Worm (Caenorhabditis elegans): ENCODE data around the gene plpp-1.2.

The plpp-1.2 gene

DNA sequence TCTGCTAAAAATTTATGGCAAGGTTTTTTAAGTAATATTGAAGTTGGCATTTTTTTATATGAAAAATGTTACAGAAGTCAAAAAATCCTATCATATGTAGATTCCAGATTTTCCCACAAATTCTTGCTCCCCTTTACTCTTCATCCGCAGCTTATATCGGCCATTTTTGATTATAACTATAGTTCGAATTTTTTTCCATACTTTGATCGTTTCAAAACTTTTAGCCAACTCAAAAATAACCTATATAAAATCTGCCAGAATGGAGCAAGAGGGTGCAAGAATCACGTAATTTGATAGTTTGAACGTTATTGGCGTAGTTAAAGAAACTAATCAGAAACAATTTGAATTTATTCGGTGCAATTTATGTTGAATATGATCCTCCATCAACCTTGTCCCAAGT, 38.7 kb downstream of the plpp-1.2 start:
- TF ChIP-seq saeg-2 (GFP tag; IDR thresholded peaks at IDR 0.05) (no peak), dmd-6 (GFP tag; IDR thresholded peaks at IDR 0.05) (no peak), zfp-3 (GFP tag; conservative IDR thresholded peaks at IDR 0.05) (0 out of 2 replicates have a peak, but pooled peaks have one; percentile 7), Y48G9A.11 (GFP tag; IDR thresholded peaks at IDR 0.05) (no peak), aha-1 (tag) (peak; percentile 91), lim-7 (GFP tag; IDR thresholded peaks at IDR 0.05) (no peak)

DNA sequence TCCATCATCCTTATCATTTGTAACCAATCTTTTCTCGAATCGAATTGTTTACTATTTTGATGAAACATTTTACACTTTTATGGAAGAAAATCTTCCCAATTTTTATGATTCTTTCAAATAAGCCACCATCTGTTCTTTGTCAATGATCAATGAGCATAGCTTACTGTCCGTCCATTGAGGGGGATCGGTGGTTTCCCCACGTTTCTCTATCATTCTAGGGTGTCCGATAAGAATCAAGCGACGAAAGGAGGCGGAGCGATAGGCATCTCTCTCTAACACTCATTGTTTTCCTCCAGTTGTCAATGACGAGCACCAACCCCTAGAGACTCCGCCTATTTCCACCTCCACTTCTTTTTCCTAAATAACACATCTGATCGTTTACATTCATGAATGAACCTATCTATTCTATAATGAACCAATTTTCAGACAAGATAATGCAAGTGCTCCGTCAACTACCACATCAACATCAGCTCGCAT, 39.3 kb downstream of the plpp-1.2 start, which contains the start of gene C56E6.2:
Gene C56E6.2, plus strand, starts transcription at position 427 of the 477 bp plus-strand sequence.
- TF ChIP-seq hlh-11 (tag; optimal IDR thresholded peaks at IDR 0.05) (peak; percentile 67), dmd-6 (GFP tag; IDR thresholded peaks at IDR 0.05) (0 out of 2 replicates have a peak, but pooled peaks have one; percentile 32), dve-1 (tag; optimal IDR thresholded peaks at IDR 0.05; ENCODE audit: insufficient read depth) (peak; percentile 21), ceh-32 (tag; optimal IDR thresholded peaks at IDR 0.05; ENCODE audit: poor library complexity) (no peak), nhr-111 (GFP tag; optimal IDR thresholded peaks at IDR 0.05) (no peak), lsy-2 (tag; optimal IDR thresholded peaks at IDR 0.05) (no peak), daf-16 (GFP tag; optimal IDR thresholded peaks at IDR 0.05) (no peak), daf-16 (tag; optimal IDR thresholded peaks at IDR 0.05) (peak; percentile 72), hif-1 (tag; optimal IDR thresholded peaks at IDR 0.05) (no peak), nhr-41 (GFP tag; IDR thresholded peaks at IDR 0.05) (no peak), nhr-76 (tag; optimal IDR thresholded peaks at IDR 0.05) (no peak), rbr-2 (tag; optimal IDR thresholded peaks at IDR 0.05) (no peak)

DNA sequence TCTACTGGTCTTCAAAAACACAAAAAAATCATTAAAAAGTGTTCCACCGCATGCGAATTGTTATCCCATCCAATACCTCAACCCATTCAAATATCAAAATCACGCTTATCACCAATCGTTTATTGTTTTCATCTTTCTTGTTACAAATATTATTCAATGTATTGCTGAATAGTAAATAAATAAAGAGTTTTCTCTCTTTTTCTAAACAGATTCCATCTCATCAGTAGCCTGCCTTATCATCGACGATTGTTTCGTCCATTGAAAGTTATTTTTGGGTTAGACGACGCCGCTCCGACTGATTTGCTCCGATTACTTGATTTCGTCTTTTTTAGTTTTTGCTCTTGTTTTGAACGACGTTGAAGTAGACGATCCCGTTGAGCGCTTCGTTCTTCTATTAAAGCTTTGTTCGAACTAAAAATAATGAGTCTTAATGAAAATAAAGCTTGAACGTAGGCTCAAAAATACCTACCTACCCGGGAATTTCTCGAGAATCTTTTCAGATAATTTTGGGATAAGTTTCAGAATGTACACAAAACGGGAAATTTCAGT, 40.9 kb downstream of the plpp-1.2 start:
- no peak; the same call in 1 of the 2 replicates for TF ChIP-seq zfp-3 (GFP tag; conservative IDR thresholded peaks at IDR 0.05)
- TF ChIP-seq nhr-102 (tag; optimal IDR thresholded peaks at IDR 0.05): peak; percentile 52
- no peak for TF ChIP-seq lir-3 (tag; optimal IDR thresholded peaks at IDR 0.05)
- no peak for TF ChIP-seq T20F7.1 (GFP tag; optimal IDR thresholded peaks at IDR 0.05)
- no peak for TF ChIP-seq daf-16 (GFP tag; optimal IDR thresholded peaks at IDR 0.05)
- peak; percentile 91 for TF ChIP-seq daf-16 (tag; optimal IDR thresholded peaks at IDR 0.05)
- TF ChIP-seq lin-38 (GFP tag; IDR thresholded peaks at IDR 0.05): peak; percentile 34; the same call in 1 of the 2 replicates
- peak in 1 of 2 experiments; percentile 10 for TF ChIP-seq unc-62 (GFP tag; optimal IDR thresholded peaks at IDR 0.05 in 1 of 2)
- TF ChIP-seq unc-62 (tag; optimal IDR thresholded peaks at IDR 0.05): no peak
- TF ChIP-seq dve-1 (tag; optimal IDR thresholded peaks at IDR 0.05; ENCODE audit: insufficient read depth): peak; percentile 7
- no peak for TF ChIP-seq spr-1 (tag; optimal IDR thresholded peaks at IDR 0.05)

DNA sequence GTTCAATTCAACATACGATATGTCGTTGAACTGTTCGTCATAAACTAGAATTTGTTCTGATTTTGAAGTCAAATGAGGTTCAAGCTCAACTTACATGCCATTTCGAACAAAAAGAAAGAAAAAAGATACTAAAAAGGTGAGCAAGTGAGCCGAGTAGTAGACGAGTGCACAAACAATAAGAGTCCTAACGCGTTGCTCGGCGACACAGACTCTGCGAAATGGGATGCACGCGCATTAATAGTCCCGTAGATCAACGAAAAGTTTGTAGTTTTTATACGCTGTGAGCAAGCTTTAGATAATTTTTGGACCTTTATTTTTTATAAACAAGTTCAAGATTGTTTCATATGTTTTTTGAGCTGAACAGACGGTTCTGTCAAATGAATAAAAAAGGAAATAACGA, 43.4 kb downstream of the plpp-1.2 start, which contains the start of gene C56E6.4:
Gene C56E6.4, minus strand, starts transcription at position 101 of the 400 bp plus-strand sequence.
- TF ChIP-seq hlh-30 (tag; optimal IDR thresholded peaks at IDR 0.05; ENCODE audit: insufficient read depth): no peak

DNA sequence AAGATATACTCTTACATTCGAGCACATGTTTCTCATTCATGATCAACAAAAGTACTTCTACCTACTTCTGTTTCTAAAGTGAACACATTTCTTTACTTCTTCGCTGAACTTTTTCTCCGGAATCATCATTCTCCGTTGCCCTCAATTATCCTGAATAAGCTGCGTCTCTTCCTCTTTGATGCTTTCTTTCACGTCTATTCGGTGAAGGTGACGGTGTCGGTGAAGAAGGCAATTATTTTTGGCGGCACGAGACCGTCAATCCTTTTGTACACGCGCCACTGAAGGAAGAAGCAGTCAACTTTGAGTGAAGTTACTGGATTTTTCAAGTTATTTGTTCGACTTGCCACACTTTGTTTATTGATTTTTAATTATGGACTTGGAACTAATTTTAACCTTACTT, 46.3 kb downstream of the plpp-1.2 start, which contains the start of gene abch-1:
Gene abch-1, minus strand, starts transcription at position 101 of the 400 bp plus-strand sequence.
- TF ChIP-seq lsy-2 (tag; optimal IDR thresholded peaks at IDR 0.05) (no peak), zip-11 (GFP tag; IDR thresholded peaks at IDR 0.05) (no peak), set-16 (GFP tag; IDR thresholded peaks at IDR 0.05) (no peak), ceh-62 (tag; optimal IDR thresholded peaks at IDR 0.05) (no peak), gei-8 (GFP tag; optimal IDR thresholded peaks at IDR 0.05) (no peak)

DNA sequence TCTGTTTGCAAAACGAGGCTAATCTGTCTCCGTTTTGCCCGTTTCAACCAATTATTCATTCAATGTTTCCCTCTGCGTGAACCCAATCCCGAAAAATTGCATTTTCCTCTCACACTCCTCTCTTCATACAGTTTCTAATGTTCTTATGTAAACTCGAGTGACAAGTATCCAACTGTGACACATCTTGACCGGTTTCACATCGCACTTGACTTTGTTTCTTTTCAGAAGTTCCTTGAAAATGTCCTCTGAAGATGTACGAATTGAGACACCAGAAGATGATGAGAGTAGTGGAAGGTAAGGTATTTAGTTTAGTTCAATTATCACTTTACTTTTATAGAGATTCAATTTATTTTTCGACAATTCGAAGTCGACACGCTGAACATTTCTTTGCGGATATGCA, 46.7 kb downstream of the plpp-1.2 start, which contains the start of gene abcx-1:
Gene abcx-1, plus strand, starts transcription at position 224 of the 400 bp plus-strand sequence.
- TF ChIP-seq nhr-28 (tag; optimal IDR thresholded peaks at IDR 0.05) (no peak), unc-62 (GFP tag; optimal IDR thresholded peaks at IDR 0.05 in 1 of 2) (peak in 1 of 2 experiments; percentile 91), unc-62 (tag; optimal IDR thresholded peaks at IDR 0.05) (no peak)

Measured in whole organism, L4 larva.